Fruit fly (Drosophila melanogaster): Measurements from ENCODE around the gene tobi.

dm6 chr3R:25313771-25314170 is 33.0 kb downstream of the tobi start, which contains the start of gene CG31087:
- TF ChIP-seq ovo (GFP tag; optimal IDR thresholded peaks at IDR 0.05) (no peak), CG33017 (tag; optimal IDR thresholded peaks at IDR 0.05) (no peak), CG1620 (GFP tag; optimal IDR thresholded peaks at IDR 0.05) (no peak), CG11617 (GFP tag; optimal IDR thresholded peaks at IDR 0.05) (no peak), bab1 (GFP tag; optimal IDR thresholded peaks at IDR 0.05) (no peak)
